Fruit fly (Drosophila melanogaster) whole organism, wandering third instar larva: ENCODE data around the gene CG31848.

Experiments
- Abd-B ChIP-seq: fragments of >200 bp; optimal IDR thresholded peaks from 2 replicates; lab custom pipeline; 2017; ENCODE audit warnings: missing biosample characterization, missing genetic modification characterization
- CG32264 ChIP-seq: fragments of 200-800 bp; sonication (Bioruptor generic); optimal IDR thresholded peaks from 2 replicates; lab custom pipeline; 2016; ENCODE audit warnings: missing biosample characterization, missing genetic modification characterization
- CG9705 ChIP-seq: fragments of 200-800 bp; sonication (Bioruptor generic); optimal IDR thresholded peaks from 2 replicates; lab custom pipeline; 2018; ENCODE audit warnings: missing biosample characterization, mild to moderate bottlenecking, missing genetic modification characterization
- Dfd ChIP-seq: fragments of >200 bp; optimal IDR thresholded peaks from 2 replicates; lab custom pipeline; 2017; ENCODE audit warnings: missing biosample characterization, missing genetic modification characterization
- Dif ChIP-seq: fragments of 200-275, 200-300 bp; sonication (Bioruptor generic); optimal IDR thresholded peaks from 2 replicates; lab custom pipeline; 2018; ENCODE audit warnings: missing biosample characterization, missing genetic modification characterization; ENCODE audit not compliant: partially characterized antibody
- HLH106 ChIP-seq: fragments of 200-800 bp; optimal IDR thresholded peaks from 3 replicates; lab custom pipeline; 2019; ENCODE audit warnings: missing biosample characterization, mild to moderate bottlenecking, missing genetic modification characterization, moderate library complexity
- Hnf4 ChIP-seq: fragments of 200-800 bp; sonication (Bioruptor generic); optimal IDR thresholded peaks from 2 replicates; lab custom pipeline; 2016; ENCODE audit warnings: missing biosample characterization, mild to moderate bottlenecking, missing genetic modification characterization
- Hr78 ChIP-seq: fragments of >200 bp; optimal IDR thresholded peaks from 2 replicates; lab custom pipeline; 2017; ENCODE audit warnings: missing biosample characterization, missing genetic modification characterization
- Hr83 ChIP-seq: fragments of 200-300 bp; sonication (Bioruptor generic); optimal IDR thresholded peaks from 2 replicates; lab custom pipeline; 2016; ENCODE audit warnings: missing biosample characterization, mild to moderate bottlenecking, missing genetic modification characterization, moderate library complexity; ENCODE audit not compliant: poor library complexity, severe bottlenecking
- Jra ChIP-seq: sonication (Bioruptor generic); optimal IDR thresholded peaks from 2 replicates; lab custom pipeline; 2016; ENCODE audit warnings: missing biosample characterization, missing genetic modification characterization
- Mio ChIP-seq: sonication (Bioruptor generic); optimal IDR thresholded peaks from 2 replicates; lab custom pipeline; 2016; ENCODE audit warnings: missing biosample characterization, missing genetic modification characterization
- OdsH ChIP-seq: fragments of 200-800 bp; sonication (Bioruptor generic); optimal IDR thresholded peaks from 2 replicates; lab custom pipeline; 2016; ENCODE audit warnings: missing biosample characterization, mild to moderate bottlenecking, missing genetic modification characterization
- Rel ChIP-seq, 2 experiments: fragments of 200-800 bp; sonication (Bioruptor generic) in 1 of 2; optimal IDR thresholded peaks; 2 replicates in 1 of 2; 3 replicates in 1 of 2; lab custom pipeline; 2016 to 2019; ENCODE audit warnings: mild to moderate bottlenecking in 2 of 2, missing biosample characterization in 2 of 2, missing genetic modification characterization in 2 of 2, moderate library complexity in 1 of 2
- Sp1 ChIP-seq: fragments of 200-800 bp; sonication (Bioruptor generic); optimal IDR thresholded peaks from 3 replicates; lab custom pipeline; 2019; ENCODE audit warnings: missing biosample characterization, mild to moderate bottlenecking, missing genetic modification characterization, moderate library complexity
- Vsx2 ChIP-seq: fragments of 200-300, 225-300 bp; sonication (Bioruptor generic); optimal IDR thresholded peaks from 2 replicates; lab custom pipeline; 2018; ENCODE audit warnings: missing biosample characterization, missing genetic modification characterization; ENCODE audit not compliant: partially characterized antibody
- br ChIP-seq: fragments of 200-800 bp; sonication (Bioruptor generic); optimal IDR thresholded peaks from 2 replicates; lab custom pipeline; 2016; ENCODE audit warnings: missing biosample characterization, missing genetic modification characterization
- brk ChIP-seq: fragments of 200-800 bp; sonication (Bioruptor generic); optimal IDR thresholded peaks from 2 replicates; lab custom pipeline; 2016; ENCODE audit warnings: missing biosample characterization, mild to moderate bottlenecking, missing genetic modification characterization
- dl ChIP-seq, 2 experiments: fragments of 175-275, 200-275 bp in 1 of 2; fragments of 200-275 bp in 1 of 2; sonication (Bioruptor generic); optimal IDR thresholded peaks; lab custom pipeline; 2018; ENCODE audit warnings: mild to moderate bottlenecking in 2 of 2, missing biosample characterization in 2 of 2, missing genetic modification characterization in 2 of 2, moderate library complexity in 2 of 2; ENCODE audit not compliant: partially characterized antibody in 2 of 2, insufficient read depth in 1 of 2
- dmrt93B ChIP-seq: fragments of 200-800 bp; sonication (Bioruptor generic); optimal IDR thresholded peaks from 2 replicates; lab custom pipeline; 2018; ENCODE audit warnings: missing biosample characterization, mild to moderate bottlenecking, missing genetic modification characterization
- dsf ChIP-seq: sonication (Bioruptor generic); optimal IDR thresholded peaks from 2 replicates; lab custom pipeline; 2016; ENCODE audit warnings: missing biosample characterization, missing genetic modification characterization, borderline replicate concordance
- ey ChIP-seq: fragments of 200-800 bp; sonication (Bioruptor generic); optimal IDR thresholded peaks from 2 replicates; lab custom pipeline; 2016; ENCODE audit warnings: missing biosample characterization, missing genetic modification characterization
- foxo ChIP-seq, 2 experiments: fragments of 200-800 bp; sonication (Bioruptor generic); optimal IDR thresholded peaks; 2 replicates in 1 of 2; 3 replicates in 1 of 2; lab custom pipeline; 2016 to 2017; ENCODE audit warnings: missing biosample characterization in 2 of 2, missing genetic modification characterization in 2 of 2
- fru ChIP-seq: fragments of 200-800 bp; sonication (Bioruptor generic); optimal IDR thresholded peaks from 3 replicates; lab custom pipeline; 2016; ENCODE audit warnings: missing biosample characterization, mild to moderate bottlenecking, missing genetic modification characterization
- h ChIP-seq: fragments of 200-800 bp; sonication (Bioruptor generic); optimal IDR thresholded peaks from 3 replicates; lab custom pipeline; 2016; ENCODE audit warnings: missing biosample characterization, mild to moderate bottlenecking, missing genetic modification characterization
- pan ChIP-seq: fragments of >200 bp; optimal IDR thresholded peaks from 2 replicates; lab custom pipeline; 2017
- psq ChIP-seq: fragments of 200-800 bp; sonication (Bioruptor generic); optimal IDR thresholded peaks from 3 replicates; lab custom pipeline; 2017; ENCODE audit warnings: missing biosample characterization, mild to moderate bottlenecking, missing genetic modification characterization, moderate library complexity
- sage ChIP-seq: fragments of 200-800 bp; sonication (Bioruptor generic); optimal IDR thresholded peaks from 2 replicates; lab custom pipeline; 2016; ENCODE audit warnings: missing biosample characterization, mild to moderate bottlenecking, missing genetic modification characterization
- sv ChIP-seq: fragments of 200-800 bp; sonication (Bioruptor generic); optimal IDR thresholded peaks from 3 replicates; lab custom pipeline; 2016; ENCODE audit warnings: missing biosample characterization, missing genetic modification characterization
- tai ChIP-seq: sonication (Bioruptor generic); optimal IDR thresholded peaks from 2 replicates; lab custom pipeline; 2016; ENCODE audit warnings: missing biosample characterization, missing genetic modification characterization
- usp ChIP-seq: fragments of >200 bp; optimal IDR thresholded peaks from 2 replicates; lab custom pipeline; 2017; ENCODE audit warnings: missing biosample characterization, missing genetic modification characterization

CG31848 gene

DNA sequence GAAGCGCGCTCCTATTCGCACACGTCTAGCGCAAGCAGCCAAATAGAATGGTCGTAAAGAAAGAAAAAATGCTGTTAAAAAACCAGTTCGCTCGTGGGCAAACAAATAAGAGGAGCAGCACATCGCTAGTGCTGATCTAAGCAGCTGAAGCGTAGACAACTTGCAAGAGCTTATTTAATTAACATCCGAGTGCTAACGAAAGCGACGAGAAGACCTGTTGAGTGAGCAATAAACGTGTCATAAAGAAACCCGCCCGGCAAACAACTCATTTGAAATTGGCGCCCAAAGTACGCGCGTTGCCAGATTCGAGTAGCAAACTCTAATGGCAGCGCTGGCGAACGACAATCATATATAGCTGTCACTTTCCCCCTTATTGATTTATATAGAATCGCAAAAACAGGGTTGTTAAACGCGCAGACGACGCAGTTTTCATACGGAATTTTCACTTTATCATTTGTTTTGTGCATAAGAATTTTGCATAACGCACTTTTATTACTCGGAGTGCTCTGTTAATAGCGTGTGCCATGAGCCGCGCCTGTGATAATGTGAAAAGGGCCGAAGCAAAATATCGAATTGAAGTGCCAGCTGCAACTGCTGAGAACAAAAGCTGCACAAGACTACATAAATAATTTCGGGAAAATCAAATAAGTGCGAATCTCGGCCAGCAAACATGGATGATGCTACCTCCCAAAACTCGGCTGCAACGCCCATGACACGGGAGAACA, 30.5 kb upstream of the CG31848 start:
- no peak for TF ChIP-seq OdsH (GFP tag; lab: Kevin White, UChicago)
- TF ChIP-seq h: peak; percentile 45
- TF ChIP-seq fru (GFP tag; lab: Kevin White, UChicago): no peak
- TF ChIP-seq Hr83 (GFP tag; lab: Kevin White, UChicago): peak; percentile 27
- no peak for TF ChIP-seq Rel (GFP tag; optimal IDR thresholded peaks at IDR 0.05; lab: Kevin White, UChicago)
- peak; percentile 20 for TF ChIP-seq Rel (tag; optimal IDR thresholded peaks at IDR 0.05; lab: Kevin White, UChicago)

DNA sequence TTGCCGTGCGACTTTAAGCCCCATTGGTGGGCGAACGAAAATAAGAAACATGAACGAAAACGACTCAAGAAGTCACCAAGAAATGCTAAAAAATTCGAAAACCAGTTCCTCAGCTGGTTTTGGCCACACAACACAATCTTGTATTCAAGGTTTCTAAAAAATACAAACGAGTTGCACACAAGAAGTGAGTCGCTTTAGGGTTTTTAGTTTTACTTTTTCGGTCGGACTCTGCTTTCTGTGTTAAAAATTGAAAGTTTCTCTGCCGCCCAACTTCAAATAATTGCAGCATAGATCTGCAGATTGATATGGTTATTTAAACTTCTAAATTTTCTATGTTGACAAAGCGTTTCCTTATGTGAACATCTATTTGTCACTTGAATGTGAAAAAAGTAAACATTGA, 26.9 kb upstream of the CG31848 start, which contains the start of gene CG16824:
Gene CG16824 (plus strand): TSS at position 384 of the 400 bp plus-strand sequence.
- no peak for TF ChIP-seq HLH106 (tag; lab: Kevin White, UChicago)
- TF ChIP-seq Hnf4 (GFP tag; lab: Kevin White, UChicago): no peak
- no peak for TF ChIP-seq ey (GFP tag; lab: Kevin White, UChicago)
- no peak for TF ChIP-seq foxo (GFP tag; optimal IDR thresholded peaks at IDR 0.05; lab: Kevin White, UChicago)
- TF ChIP-seq Mio: no peak
- TF ChIP-seq dmrt93B: no peak
- no peak for TF ChIP-seq Hr78 (GFP tag; lab: Kevin White, UChicago)
- no peak for TF ChIP-seq brk (GFP tag; lab: Kevin White, UChicago)
- no peak for TF ChIP-seq Dfd (GFP tag; lab: Kevin White, UChicago)
- TF ChIP-seq Abd-B (GFP tag; lab: Kevin White, UChicago): no peak
- TF ChIP-seq sv: no peak

- TF ChIP-seq Vsx2 (GFP tag; lab: Kevin White, UChicago) (no peak), CG9705 (GFP tag; lab: Kevin White, UChicago) (no peak), tai (GFP tag; lab: Kevin White, UChicago) (no peak), usp (GFP tag; lab: Kevin White, UChicago) (no peak), Hr83 (GFP tag; lab: Kevin White, UChicago) (no peak), dsf (GFP tag; lab: Kevin White, UChicago) (no peak), pan (lab: Kevin White, UChicago) (no peak), ey (GFP tag; lab: Kevin White, UChicago) (no peak), Sp1 (GFP tag; lab: Kevin White, UChicago) (no peak), Dif (GFP tag; lab: Kevin White, UChicago) (no peak), Jra (GFP tag; lab: Kevin White, UChicago) (no peak), Mio (no peak)
Measured at dm6 chr2L:13291960-13292487, 26.3 kb upstream of the CG31848 start.

DNA sequence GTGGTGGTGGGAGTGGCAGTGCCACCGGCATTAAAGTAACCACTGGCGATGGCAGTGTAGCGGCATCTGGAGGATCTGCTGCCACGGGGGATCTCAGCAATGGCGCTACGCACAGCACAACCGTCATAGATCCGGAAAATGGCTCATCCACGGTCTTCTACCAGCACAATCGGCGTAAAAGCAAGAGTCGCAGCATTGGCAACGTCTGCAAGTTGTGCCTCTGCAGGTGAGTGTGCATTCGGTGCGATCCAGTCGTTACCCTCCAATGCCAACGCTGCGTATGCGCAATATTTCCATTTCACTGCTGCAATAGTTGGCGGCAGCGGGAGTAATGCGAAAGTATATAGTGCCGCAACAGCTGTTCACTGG, 25.4 kb upstream of the CG31848 start:
- TF ChIP-seq dmrt93B (no peak), sage (GFP tag; lab: Kevin White, UChicago) (no peak), Dif (GFP tag; lab: Kevin White, UChicago) (no peak), Hr78 (GFP tag; lab: Kevin White, UChicago) (no peak), h (no peak), CG9705 (GFP tag; lab: Kevin White, UChicago) (no peak), CG32264 (GFP tag; lab: Kevin White, UChicago) (no peak), Dfd (GFP tag; lab: Kevin White, UChicago) (no peak), psq (GFP tag; lab: Kevin White, UChicago) (no peak), Hnf4 (GFP tag; lab: Kevin White, UChicago) (no peak), Jra (GFP tag; lab: Kevin White, UChicago) (no peak), sv (no peak), dl (GFP tag; optimal IDR thresholded peaks at IDR 0.05; lab: Kevin White, UChicago; ENCODE audit: insufficient read depth in 1 of 2, partially characterized antibody in 2 of 2) (no peak), Rel (GFP tag; optimal IDR thresholded peaks at IDR 0.05; lab: Kevin White, UChicago) (no peak), Rel (tag; optimal IDR thresholded peaks at IDR 0.05; lab: Kevin White, UChicago) (no peak), ey (GFP tag; lab: Kevin White, UChicago) (no peak), br (GFP tag; lab: Kevin White, UChicago) (no peak), foxo (GFP tag; optimal IDR thresholded peaks at IDR 0.05; lab: Kevin White, UChicago) (no peak), Vsx2 (GFP tag; lab: Kevin White, UChicago) (no peak), HLH106 (tag; lab: Kevin White, UChicago) (no peak)
